Worm (Caenorhabditis elegans): ENCODE data around the gene ran-1.

ran-1 gene

ce11 chrIII:10733300-10733699 lies 14.2 kb downstream of the ran-1 start:
- TF ChIP-seq snu-23 (GFP tag; optimal IDR thresholded peaks at IDR 0.05) (no peak), snpc-4 (tag; optimal IDR thresholded peaks at IDR 0.05) (peak; percentile 1)

- TF ChIP-seq unc-86 (tag; optimal IDR thresholded peaks at IDR 0.05) (no peak), hlh-17 (GFP tag; optimal IDR thresholded peaks at IDR 0.05; ENCODE audit: borderline replicate concordance) (no peak), isw-1 (GFP tag; IDR thresholded peaks at IDR 0.05) (no peak), blmp-1 (tag; optimal IDR thresholded peaks at IDR 0.05) (no peak), skn-1 (tag; optimal IDR thresholded peaks at IDR 0.05) (no peak), ztf-4 (tag; optimal IDR thresholded peaks at IDR 0.05) (no peak), nhr-77 (tag; optimal IDR thresholded peaks at IDR 0.05) (no peak), fos-1 (tag; optimal IDR thresholded peaks at IDR 0.05) (no peak), egl-27 (tag; optimal IDR thresholded peaks at IDR 0.05) (no peak), tlp-1 (tag; optimal IDR thresholded peaks at IDR 0.05) (no peak), ces-1 (GFP tag; optimal IDR thresholded peaks at IDR 0.05) (no peak), unc-130 (tag; optimal IDR thresholded peaks at IDR 0.05) (no peak), lin-14 (GFP tag; optimal IDR thresholded peaks at IDR 0.05) (no peak), ceh-8 (GFP tag; optimal IDR thresholded peaks at IDR 0.05) (no peak), F16B12.6 (tag; optimal IDR thresholded peaks at IDR 0.05) (no peak), nhr-20 (tag; optimal IDR thresholded peaks at IDR 0.05) (no peak), hlh-4 (tag; optimal IDR thresholded peaks at IDR 0.05) (no peak), unc-62 (GFP tag; optimal IDR thresholded peaks at IDR 0.05) (no peak)
Observed at ce11 chrIII:10730510-10730909, 17.0 kb downstream of the ran-1 start, which contains the start of gene tat-3. Gene tat-3 (minus strand): TSS chrIII:10730705.

ce11 chrIII:10721056-10721455 lies 26.5 kb downstream of the ran-1 start:
- TF ChIP-seq mab-9 (GFP tag; IDR thresholded peaks at IDR 0.05) (no peak), snpc-4 (tag; optimal IDR thresholded peaks at IDR 0.05) (no peak), fkh-8 (tag; optimal IDR thresholded peaks at IDR 0.05) (no peak), xbp-1 (tag; optimal IDR thresholded peaks at IDR 0.05) (no peak), rnt-1 (tag; optimal IDR thresholded peaks at IDR 0.05) (no peak), skn-1 (tag; optimal IDR thresholded peaks at IDR 0.05) (no peak), sox-4 (tag; optimal IDR thresholded peaks at IDR 0.05) (no peak), ztf-4 (tag; optimal IDR thresholded peaks at IDR 0.05) (no peak), lin-35 (GFP tag; optimal IDR thresholded peaks at IDR 0.05) (peak; percentile 3 to 27), alr-1 (tag; optimal IDR thresholded peaks at IDR 0.05; ENCODE audit: borderline replicate concordance) (no peak), egl-13 (tag; optimal IDR thresholded peaks at IDR 0.05) (no peak), efl-1 (optimal IDR thresholded peaks at IDR 0.05) (peak; percentile 33 to 37), efl-1 (GFP tag; optimal IDR thresholded peaks at IDR 0.05 in 1 of 2) (peak; percentile 72 to 88), sup-37 (GFP tag; optimal IDR thresholded peaks at IDR 0.05) (no peak), dpl-1 (GFP tag; optimal IDR thresholded peaks at IDR 0.05) (peak in 2 of 3 experiments; percentile 36 to 66), fkh-10 (GFP tag; optimal IDR thresholded peaks at IDR 0.05) (no peak), ceh-8 (GFP tag; optimal IDR thresholded peaks at IDR 0.05) (no peak), nhr-85 (tag) (no peak)

ce11 chrIII:10720170-10720569 lies 27.4 kb downstream of the ran-1 start:
- TF ChIP-seq ceh-82 (tag; optimal IDR thresholded peaks at IDR 0.05), result peak; percentile 79 to 89 (median 83)
- TF ChIP-seq elt-3 (tag; optimal IDR thresholded peaks at IDR 0.05), result peak in 3 of 6 experiments; percentile 16 to 52 (median 36)
- TF ChIP-seq C34B4.2 (tag; optimal IDR thresholded peaks at IDR 0.05), result peak; percentile 92
- TF ChIP-seq unc-86 (tag; optimal IDR thresholded peaks at IDR 0.05), result peak; percentile 81
- TF ChIP-seq irx-1 (tag; optimal IDR thresholded peaks at IDR 0.05), result peak; percentile 54
- TF ChIP-seq dsc-1 (tag; optimal IDR thresholded peaks at IDR 0.05), result peak; percentile 84
- TF ChIP-seq lin-14 (GFP tag; optimal IDR thresholded peaks at IDR 0.05), result peak; percentile 98
- TF ChIP-seq ztf-4 (tag; optimal IDR thresholded peaks at IDR 0.05), result peak; percentile 82
- TF ChIP-seq nhr-47 (tag; optimal IDR thresholded peaks at IDR 0.05), result peak; percentile 91
- TF ChIP-seq sup-37 (GFP tag; optimal IDR thresholded peaks at IDR 0.05), result peak; percentile 37
- TF ChIP-seq nhr-237 (tag; optimal IDR thresholded peaks at IDR 0.05), result peak; percentile 55
- TF ChIP-seq alr-1 (tag; optimal IDR thresholded peaks at IDR 0.05; ENCODE audit: borderline replicate concordance), result no peak
- TF ChIP-seq nhr-71 (tag; optimal IDR thresholded peaks at IDR 0.05), result peak; percentile 97
- peak; percentile 76 to 78 for TF ChIP-seq lin-35 (GFP tag; optimal IDR thresholded peaks at IDR 0.05)
- TF ChIP-seq aha-1 (tag; optimal IDR thresholded peaks at IDR 0.05), result peak; percentile 21
- peak; percentile 68 for TF ChIP-seq C16A3.4 (tag; optimal IDR thresholded peaks at IDR 0.05)
- peak; percentile 75 for TF ChIP-seq pax-3 (tag; optimal IDR thresholded peaks at IDR 0.05)
- TF ChIP-seq efl-3 (GFP tag; optimal IDR thresholded peaks at IDR 0.05), result no peak
- no peak for TF ChIP-seq sox-4 (tag; optimal IDR thresholded peaks at IDR 0.05)
- no peak for TF ChIP-seq pqm-1 (tag; optimal IDR thresholded peaks at IDR 0.05)
- peak; percentile 75 for TF ChIP-seq isw-1 (GFP tag; IDR thresholded peaks at IDR 0.05)
- TF ChIP-seq ztf-11 (tag; optimal IDR thresholded peaks at IDR 0.05), result peak in 1 of 2 experiments; percentile 50
